Worm (Caenorhabditis elegans): ENCODE measurements around the gene daf-14.
A peak's percentile ranks its signal among the peaks of the same experiment; 100 is the strongest.

Gene daf-14

ce11 chrIV:10281482-10281881 lies 31.1 kb downstream of the daf-14 start, which contains the start of gene thk-1:
Gene thk-1 (minus strand): TSS chrIV:10281582.
- no peak for TF ChIP-seq bed-3 (GFP tag; optimal IDR thresholded peaks at IDR 0.05)
- no peak for TF ChIP-seq sem-2 (GFP tag; optimal IDR thresholded peaks at IDR 0.05)
- TF ChIP-seq drap-1 (GFP tag; optimal IDR thresholded peaks at IDR 0.05) = no peak
- TF ChIP-seq cnd-1 (tag; optimal IDR thresholded peaks at IDR 0.05) = no peak
- TF ChIP-seq mab-5 (tag; optimal IDR thresholded peaks at IDR 0.05) = no peak
- no peak for TF ChIP-seq elt-1 (tag; optimal IDR thresholded peaks at IDR 0.05; ENCODE audit: borderline replicate concordance, insufficient read depth)
- no peak for TF ChIP-seq nhr-76 (tag; optimal IDR thresholded peaks at IDR 0.05)
- TF ChIP-seq ceh-43 (GFP tag; optimal IDR thresholded peaks at IDR 0.05) = no peak
- no peak for TF ChIP-seq hlh-1 (tag; optimal IDR thresholded peaks at IDR 0.05)
- TF ChIP-seq flh-1 (GFP tag; optimal IDR thresholded peaks at IDR 0.05) = no peak
- no peak for TF ChIP-seq unc-120 (tag; optimal IDR thresholded peaks at IDR 0.05; ENCODE audit: poor library complexity, severe bottlenecking)
- no peak for TF ChIP-seq mep-1 (tag; optimal IDR thresholded peaks at IDR 0.05)
- no peak for TF ChIP-seq unc-62 (GFP tag; optimal IDR thresholded peaks at IDR 0.05)
- TF ChIP-seq tbx-8 (GFP tag; optimal IDR thresholded peaks at IDR 0.05) = no peak
- no peak for TF ChIP-seq nhr-28 (tag; optimal IDR thresholded peaks at IDR 0.05)
- TF ChIP-seq lsy-2 (tag; optimal IDR thresholded peaks at IDR 0.05) = no peak
- no peak for TF ChIP-seq nhr-237 (tag; optimal IDR thresholded peaks at IDR 0.05)
- no peak for TF ChIP-seq mls-2 (tag; optimal IDR thresholded peaks at IDR 0.05)

ce11 chrIV:10284194-10284910 lies 33.9 kb downstream of the daf-14 start, which contains the start of gene rad-51:
Gene rad-51 (minus strand): TSS chrIV:10284244.
- no peak for TF ChIP-seq ceh-39 (tag; optimal IDR thresholded peaks at IDR 0.05)
- no peak for TF ChIP-seq nhr-237 (tag; optimal IDR thresholded peaks at IDR 0.05)
- TF ChIP-seq pha-4 (tag; optimal IDR thresholded peaks at IDR 0.05) = no peak
- no peak for TF ChIP-seq elt-1 (tag; optimal IDR thresholded peaks at IDR 0.05; ENCODE audit: borderline replicate concordance, insufficient read depth)
- no peak for TF ChIP-seq lsy-2 (tag; optimal IDR thresholded peaks at IDR 0.05)
- TF ChIP-seq unc-120 (tag; optimal IDR thresholded peaks at IDR 0.05; ENCODE audit: poor library complexity, severe bottlenecking) = peak; percentile 57
- no peak for TF ChIP-seq unc-62 (GFP tag; optimal IDR thresholded peaks at IDR 0.05)
- no peak for TF ChIP-seq sem-2 (GFP tag; optimal IDR thresholded peaks at IDR 0.05)
- TF ChIP-seq mls-2 (tag; optimal IDR thresholded peaks at IDR 0.05) = no peak
- TF ChIP-seq snpc-4 (tag; optimal IDR thresholded peaks at IDR 0.05) = no peak
- TF ChIP-seq flh-1 (GFP tag; optimal IDR thresholded peaks at IDR 0.05) = no peak
- no peak for TF ChIP-seq unc-39 (tag; optimal IDR thresholded peaks at IDR 0.05)
- TF ChIP-seq sptf-1 (tag; optimal IDR thresholded peaks at IDR 0.05) = no peak
- TF ChIP-seq nhr-28 (tag; optimal IDR thresholded peaks at IDR 0.05) = no peak
- TF ChIP-seq mep-1 (tag; optimal IDR thresholded peaks at IDR 0.05) = peak; percentile 66
- TF ChIP-seq blmp-1 (tag; optimal IDR thresholded peaks at IDR 0.05) = no peak
- no peak for TF ChIP-seq ces-1 (GFP tag; optimal IDR thresholded peaks at IDR 0.05)
- no peak for TF ChIP-seq ham-2 (GFP tag; optimal IDR thresholded peaks at IDR 0.05)
- no peak for TF ChIP-seq nhr-76 (tag; optimal IDR thresholded peaks at IDR 0.05)
- no peak for TF ChIP-seq ceh-83 (GFP tag; optimal IDR thresholded peaks at IDR 0.05)
- TF ChIP-seq nhr-2 (tag; optimal IDR thresholded peaks at IDR 0.05) = peak; percentile 18
- no peak for TF ChIP-seq ztf-11 (tag; optimal IDR thresholded peaks at IDR 0.05)
- no peak for TF ChIP-seq elt-3 (tag; optimal IDR thresholded peaks at IDR 0.05)

- no peak for TF ChIP-seq cnd-1 (tag; optimal IDR thresholded peaks at IDR 0.05)
- TF ChIP-seq lin-32 (GFP tag; optimal IDR thresholded peaks at IDR 0.05) = no peak
- no peak for TF ChIP-seq mep-1 (tag; optimal IDR thresholded peaks at IDR 0.05)
- TF ChIP-seq zip-8 (tag; optimal IDR thresholded peaks at IDR 0.05) = no peak
- no peak for TF ChIP-seq blmp-1 (tag; optimal IDR thresholded peaks at IDR 0.05)
- no peak for TF ChIP-seq elt-3 (tag; optimal IDR thresholded peaks at IDR 0.05)
- TF ChIP-seq nhr-28 (tag; optimal IDR thresholded peaks at IDR 0.05) = no peak
- no peak for TF ChIP-seq ceh-83 (GFP tag; optimal IDR thresholded peaks at IDR 0.05)
- no peak for TF ChIP-seq pha-4 (tag; optimal IDR thresholded peaks at IDR 0.05)
- TF ChIP-seq ces-1 (GFP tag; optimal IDR thresholded peaks at IDR 0.05) = no peak
- no peak for TF ChIP-seq ceh-39 (tag; optimal IDR thresholded peaks at IDR 0.05)
- TF ChIP-seq mab-5 (tag; optimal IDR thresholded peaks at IDR 0.05) = no peak
- no peak for TF ChIP-seq nhr-76 (tag; optimal IDR thresholded peaks at IDR 0.05)
- TF ChIP-seq unc-120 (tag; optimal IDR thresholded peaks at IDR 0.05; ENCODE audit: poor library complexity, severe bottlenecking) = no peak
- TF ChIP-seq M03D4.4 (tag; optimal IDR thresholded peaks at IDR 0.05) = no peak
- TF ChIP-seq nhr-2 (tag; optimal IDR thresholded peaks at IDR 0.05) = no peak
- TF ChIP-seq lsy-2 (tag; optimal IDR thresholded peaks at IDR 0.05) = no peak
These were observed 34.9 kb downstream of the daf-14 start for ce11 chrIV:10285328-10285727.
